Worm (Caenorhabditis elegans): ENCODE results near the gene F21C10.4.

Gene F21C10.4

DNA sequence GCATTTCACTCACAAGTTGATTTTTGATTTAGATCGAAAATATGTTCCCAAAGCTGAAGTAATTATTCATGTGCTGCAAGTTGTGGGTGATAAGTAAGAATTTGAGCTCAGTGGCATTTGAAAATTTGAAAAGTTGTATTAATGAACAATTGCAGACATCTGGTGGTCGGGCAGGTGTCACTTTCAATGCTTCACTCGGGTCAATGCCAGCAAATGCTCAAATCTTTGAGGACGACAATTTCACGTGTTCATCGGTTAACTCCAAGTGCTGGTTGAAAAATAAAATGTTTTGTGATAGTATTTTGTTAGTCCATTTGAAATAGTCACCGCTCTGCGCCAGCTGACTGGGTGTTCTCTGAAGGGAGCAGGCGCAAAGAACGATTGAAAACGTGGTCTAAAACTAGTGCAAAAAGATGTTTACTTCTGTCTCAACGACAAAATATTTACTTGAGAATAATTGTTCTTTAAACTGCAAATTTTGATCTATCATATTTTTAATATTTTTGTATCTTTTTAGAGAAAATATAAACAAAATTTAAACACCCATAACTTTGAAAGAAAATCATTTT is 32.3 kb upstream of the F21C10.4 start (continued):
- TF ChIP-seq mdl-1 (tag; optimal IDR thresholded peaks at IDR 0.05), result peak in 1 of 2 experiments; percentile 83
- no peak for TF ChIP-seq zfp-2 (tag; optimal IDR thresholded peaks at IDR 0.05)
- TF ChIP-seq Y5F2A.4 (GFP tag; optimal IDR thresholded peaks at IDR 0.05), result no peak
- TF ChIP-seq php-3 (GFP tag; IDR thresholded peaks at IDR 0.05), result no peak
- no peak for TF ChIP-seq pha-4 (GFP tag; IDR thresholded peaks at IDR 0.05)
- TF ChIP-seq pha-4 (tag; optimal IDR thresholded peaks at IDR 0.05), result peak; percentile 52
- TF ChIP-seq daf-12 (tag; optimal IDR thresholded peaks at IDR 0.05), result no peak
- TF ChIP-seq nhr-6 (tag; optimal IDR thresholded peaks at IDR 0.05), result no peak
- no peak for TF ChIP-seq lin-39 (tag; optimal IDR thresholded peaks at IDR 0.05)
- peak; percentile 92 for TF ChIP-seq hlh-30 (tag; optimal IDR thresholded peaks at IDR 0.05; ENCODE audit: insufficient read depth)
- TF ChIP-seq aha-1 (tag), result peak; percentile 19
- TF ChIP-seq mep-1 (tag; optimal IDR thresholded peaks at IDR 0.05), result peak; percentile 54
- TF ChIP-seq unc-62 (GFP tag; optimal IDR thresholded peaks at IDR 0.05 in 1 of 2), result peak in 1 of 2 experiments; percentile 64
- TF ChIP-seq unc-62 (tag; optimal IDR thresholded peaks at IDR 0.05), result no peak
- no peak for TF ChIP-seq D1046.2 (GFP tag; IDR thresholded peaks at IDR 0.05)
- peak; percentile 80 for TF ChIP-seq nhr-28 (tag; optimal IDR thresholded peaks at IDR 0.05)
- TF ChIP-seq skn-1 (tag; optimal IDR thresholded peaks at IDR 0.05), result no peak
- TF ChIP-seq T26A8.4 (GFP tag; IDR thresholded peaks at IDR 0.05), result 0 out of 2 replicates have a peak, but pooled peaks have one; percentile 27
- peak; percentile 68 for TF ChIP-seq nhr-11 (tag; optimal IDR thresholded peaks at IDR 0.05)
- 0 out of 2 replicates have a peak, but pooled peaks have one; percentile 53 for TF ChIP-seq mdt-29 (GFP tag; IDR thresholded peaks at IDR 0.05)
- no peak for TF ChIP-seq zfp-3 (GFP tag; conservative IDR thresholded peaks at IDR 0.05)
- no peak for TF ChIP-seq cey-2 (tag; optimal IDR thresholded peaks at IDR 0.05; ENCODE audit: borderline replicate concordance, insufficient read depth)

DNA sequence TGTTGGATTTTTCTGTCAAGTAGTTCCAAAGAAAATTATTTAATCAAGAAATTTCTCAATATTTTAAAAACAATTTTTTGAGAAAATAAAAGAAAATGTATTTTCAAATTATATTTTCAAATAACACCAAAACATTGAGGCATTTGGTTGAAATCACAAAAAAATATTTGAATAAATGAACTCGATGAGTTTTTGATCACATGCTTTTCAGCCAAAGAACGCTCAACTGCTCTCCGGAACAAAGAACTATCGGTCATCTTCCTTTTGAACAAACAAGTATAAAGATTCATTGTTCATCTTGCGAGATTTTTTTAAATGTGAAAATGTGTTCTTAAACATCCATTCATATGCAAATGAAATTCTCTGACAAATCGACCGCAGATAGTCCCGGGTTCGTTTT is 31.4 kb upstream of the F21C10.4 start:
- no peak for TF ChIP-seq zip-11 (GFP tag; IDR thresholded peaks at IDR 0.05)
- TF ChIP-seq lin-29 (GFP tag; IDR thresholded peaks at IDR 0.05), result no peak
- no peak for TF ChIP-seq ceh-82 (tag; optimal IDR thresholded peaks at IDR 0.05)
- TF ChIP-seq tra-1 (GFP tag; IDR thresholded peaks at IDR 0.05), result no peak
- TF ChIP-seq egl-27 (tag; optimal IDR thresholded peaks at IDR 0.05), result no peak
- TF ChIP-seq tag-97 (GFP tag; IDR thresholded peaks at IDR 0.05), result no peak
- TF ChIP-seq lir-3 (tag; optimal IDR thresholded peaks at IDR 0.05), result no peak
- no peak for TF ChIP-seq ceh-28 (tag; optimal IDR thresholded peaks at IDR 0.05)
- TF ChIP-seq nhr-10 (tag; optimal IDR thresholded peaks at IDR 0.05), result no peak
- TF ChIP-seq dmd-6 (GFP tag; IDR thresholded peaks at IDR 0.05), result peak; percentile 15; the same call in 1 of the 2 replicates
- TF ChIP-seq ZK546.5 (tag; optimal IDR thresholded peaks at IDR 0.05), result no peak
- no peak for TF ChIP-seq F26F4.8 (GFP tag; conservative IDR thresholded peaks at IDR 0.05)
- TF ChIP-seq mxl-3 (GFP tag; optimal IDR thresholded peaks at IDR 0.05), result no peak
- TF ChIP-seq hlh-30 (tag; optimal IDR thresholded peaks at IDR 0.05; ENCODE audit: insufficient read depth), result no peak
- no peak for TF ChIP-seq mes-2 (tag; optimal IDR thresholded peaks at IDR 0.05; ENCODE audit: poor library complexity, severe bottlenecking)
- TF ChIP-seq vab-7 (GFP tag; IDR thresholded peaks at IDR 0.05), result no peak
- TF ChIP-seq daf-16 (GFP tag; optimal IDR thresholded peaks at IDR 0.05), result no peak
- peak; percentile 50 for TF ChIP-seq daf-16 (tag; optimal IDR thresholded peaks at IDR 0.05)
- TF ChIP-seq nhr-102 (tag; optimal IDR thresholded peaks at IDR 0.05), result no peak
- TF ChIP-seq D1046.2 (GFP tag; IDR thresholded peaks at IDR 0.05), result no peak
- TF ChIP-seq duxl-1 (tag; optimal IDR thresholded peaks at IDR 0.05; ENCODE audit: poor library complexity), result no peak
- TF ChIP-seq ztf-11 (tag; optimal IDR thresholded peaks at IDR 0.05), result no peak
- no peak for TF ChIP-seq Y48G9A.11 (GFP tag; IDR thresholded peaks at IDR 0.05)
- no peak for TF ChIP-seq nhr-11 (tag; optimal IDR thresholded peaks at IDR 0.05)
- no peak for TF ChIP-seq unc-130 (GFP tag; optimal IDR thresholded peaks at IDR 0.05)
- TF ChIP-seq zfp-3 (GFP tag; conservative IDR thresholded peaks at IDR 0.05), result no peak
- no peak for TF ChIP-seq lsy-2 (tag; optimal IDR thresholded peaks at IDR 0.05)
- TF ChIP-seq ces-1 (GFP tag; optimal IDR thresholded peaks at IDR 0.05), result no peak
- peak; percentile 18 for TF ChIP-seq nhr-77 (tag; optimal IDR thresholded peaks at IDR 0.05)
- TF ChIP-seq dve-1 (tag; optimal IDR thresholded peaks at IDR 0.05; ENCODE audit: insufficient read depth), result peak; percentile 39
- peak in 1 of 2 experiments; percentile 12 for TF ChIP-seq unc-62 (GFP tag; optimal IDR thresholded peaks at IDR 0.05 in 1 of 2)
- no peak for TF ChIP-seq unc-62 (tag; optimal IDR thresholded peaks at IDR 0.05)
- no peak for TF ChIP-seq nhr-237 (tag; optimal IDR thresholded peaks at IDR 0.05)
- no peak for TF ChIP-seq mdl-1 (tag; optimal IDR thresholded peaks at IDR 0.05)
- TF ChIP-seq spr-3 (GFP tag; optimal IDR thresholded peaks at IDR 0.05), result no peak
